Fruit fly (Drosophila melanogaster): Measurements from ENCODE around the gene stet.

DNA sequence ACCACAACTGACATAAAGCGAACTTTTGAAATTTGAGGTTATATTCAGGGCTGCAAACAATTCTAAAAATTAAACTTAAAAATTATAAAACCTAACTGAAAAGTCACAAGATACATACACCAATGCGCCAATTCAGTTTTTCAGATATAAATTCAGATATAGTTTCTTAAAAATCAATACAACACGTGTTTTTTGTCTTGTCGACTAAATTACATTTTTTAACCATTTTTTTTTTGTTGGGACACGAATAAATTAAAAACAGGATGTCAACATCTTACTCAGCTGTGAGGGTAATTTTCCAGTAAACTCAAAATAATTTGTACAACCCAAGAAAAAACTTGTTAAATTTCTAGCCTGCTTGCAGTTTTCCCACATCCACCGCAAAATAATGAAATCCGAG, 51.6 kb downstream of the stet start, which contains the start of gene SA2:
- TF ChIP-seq Eip93F (GFP tag; optimal IDR thresholded peaks at IDR 0.05) (no peak), Gug (GFP tag; IDR thresholded peaks at IDR 0.05) (no peak), CG3032 (tag; optimal IDR thresholded peaks at IDR 0.05) (no peak), Ets96B (tag; optimal IDR thresholded peaks at IDR 0.05) (no peak), CG6854 (GFP tag; optimal IDR thresholded peaks at IDR 0.05) (no peak), CG34406 (GFP tag; optimal IDR thresholded peaks at IDR 0.05) (no peak), CG1621 (tag; optimal IDR thresholded peaks at IDR 0.05) (no peak)
